Fruit fly (Drosophila melanogaster): ENCODE data around the gene Set8.

The Set8 gene

DNA sequence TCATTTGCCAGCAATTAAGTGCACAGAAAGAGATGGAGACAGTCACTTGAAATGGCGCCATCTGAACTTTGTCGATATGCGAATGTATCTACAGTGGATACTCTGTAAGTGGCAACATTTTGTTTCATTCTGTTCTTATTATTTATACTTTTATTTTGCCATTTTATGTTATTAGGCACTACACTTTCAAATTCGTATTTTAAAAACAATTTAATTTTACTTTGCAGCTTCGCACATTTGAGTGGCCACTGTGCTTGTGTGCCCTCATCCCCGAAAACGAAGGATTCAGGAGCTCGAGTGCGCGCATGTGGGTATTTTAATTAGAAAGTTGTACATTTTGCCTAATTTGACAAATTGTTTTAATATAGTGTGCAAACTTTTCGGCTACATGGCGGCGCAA lies 41.6 kb downstream of the Set8 start (continued):
- no peak for TF ChIP-seq hkb (optimal IDR thresholded peaks at IDR 0.05)
- TF ChIP-seq hkb (GFP tag; IDR thresholded peaks at IDR 0.05) = peak; percentile 55; the same call in 1 of the 2 replicates
- no peak for TF ChIP-seq Bgb (GFP tag; IDR thresholded peaks at IDR 0.05; ENCODE audit: partially characterized antibody)
- peak; percentile 8 for TF ChIP-seq CG13624 (GFP tag; optimal IDR thresholded peaks at IDR 0.05)
- TF ChIP-seq CG34224 (GFP tag; IDR thresholded peaks at IDR 0.05; ENCODE audit: partially characterized antibody) = no peak
- TF ChIP-seq CG8765 (GFP tag; IDR thresholded peaks at IDR 0.05) = peak; percentile 53
- no peak for TF ChIP-seq CG12744 (GFP tag; optimal IDR thresholded peaks at IDR 0.05)
- no peak for TF ChIP-seq CG13123 (GFP tag; optimal IDR thresholded peaks at IDR 0.05)
- TF ChIP-seq CG11695 (GFP tag; IDR thresholded peaks at IDR 0.05) = 0 out of 3 replicates have a peak, but pooled peaks have one; percentile 25
- peak; percentile 15; the same call in 1 of the 2 replicates for TF ChIP-seq Oaz (GFP tag; IDR thresholded peaks at IDR 0.05)
- TF ChIP-seq Mes4 (GFP tag; optimal IDR thresholded peaks at IDR 0.05) = no peak
- peak; percentile 65; the same call in 2 of the 3 replicates for TF ChIP-seq Dbx (GFP tag; IDR thresholded peaks at IDR 0.05)
- TF ChIP-seq ara (GFP tag; IDR thresholded peaks at IDR 0.05) = peak; percentile 63
- TF ChIP-seq ase (GFP tag; IDR thresholded peaks at IDR 0.05) = peak; percentile 39; the same call in 1 of the 3 replicates
- peak in 1 of 2 experiments; percentile 35 for TF ChIP-seq eve (GFP tag; optimal IDR thresholded peaks at IDR 0.05)
- no peak for TF ChIP-seq CG4360 (GFP tag; IDR thresholded peaks at IDR 0.05)
- peak; percentile 19 for TF ChIP-seq Six4 (GFP tag; optimal IDR thresholded peaks at IDR 0.05)
- TF ChIP-seq CG9876 (GFP tag; optimal IDR thresholded peaks at IDR 0.05) = no peak
- no peak for TF ChIP-seq crol (GFP tag; IDR thresholded peaks at IDR 0.05)
- no peak for TF ChIP-seq knrl (GFP tag; IDR thresholded peaks at IDR 0.05; ENCODE audit: partially characterized antibody)
- TF ChIP-seq Hand (GFP tag; optimal IDR thresholded peaks at IDR 0.05) = no peak
- no peak for TF ChIP-seq CG11560 (tag; IDR thresholded peaks at IDR 0.05)
- no peak for TF ChIP-seq ro (GFP tag; IDR thresholded peaks at IDR 0.05)
- peak; percentile 21 for TF ChIP-seq Ssrp (tag; optimal IDR thresholded peaks at IDR 0.05)
- TF ChIP-seq p53 (GFP tag; optimal IDR thresholded peaks at IDR 0.05) = no peak
- no peak for TF ChIP-seq sug (tag; optimal IDR thresholded peaks at IDR 0.05)
- TF ChIP-seq D (optimal IDR thresholded peaks at IDR 0.05) = no peak
- TF ChIP-seq D (GFP tag; optimal IDR thresholded peaks at IDR 0.05) = peak; percentile 13
- 0 out of 2 replicates have a peak, but pooled peaks have one; percentile 4 for TF ChIP-seq CG17612 (GFP tag; IDR thresholded peaks at IDR 0.05)
- no peak for TF ChIP-seq CHES-1-like (GFP tag; optimal IDR thresholded peaks at IDR 0.05)
- no peak for TF ChIP-seq sc (optimal IDR thresholded peaks at IDR 0.05)
- TF ChIP-seq sc (GFP tag; optimal IDR thresholded peaks at IDR 0.05) = no peak
- no peak for TF ChIP-seq YL-1 (GFP tag; optimal IDR thresholded peaks at IDR 0.05)
- peak; percentile 49 for TF ChIP-seq CG15696 (tag; optimal IDR thresholded peaks at IDR 0.05)
- peak; percentile 26 to 39 for TF ChIP-seq Pdp1 (GFP tag; optimal IDR thresholded peaks at IDR 0.05)
- no peak for TF ChIP-seq HmgD (GFP tag; optimal IDR thresholded peaks at IDR 0.05)
- TF ChIP-seq Hmx (GFP tag; optimal IDR thresholded peaks at IDR 0.05) = no peak
- TF ChIP-seq esg (GFP tag; conservative IDR thresholded peaks at IDR 0.05) = peak; percentile 36; the same call in 1 of the 2 replicates
- no peak for TF ChIP-seq CG3726 (GFP tag; IDR thresholded peaks at IDR 0.05)
- no peak for TF ChIP-seq CG3163 (GFP tag; optimal IDR thresholded peaks at IDR 0.05)
- peak; percentile 45; the same call in 1 of the 3 replicates for TF ChIP-seq B-H1 (GFP tag; IDR thresholded peaks at IDR 0.05)
- no peak for TF ChIP-seq kay (GFP tag; optimal IDR thresholded peaks at IDR 0.05)
- peak; percentile 35; the same call in 2 of the 3 replicates for TF ChIP-seq tgo (GFP tag; IDR thresholded peaks at IDR 0.05)
- TF ChIP-seq nmo (GFP tag; optimal IDR thresholded peaks at IDR 0.05) = peak; percentile 37
- TF ChIP-seq kah (GFP tag; optimal IDR thresholded peaks at IDR 0.05) = no peak
- no peak for TF ChIP-seq mirr (GFP tag; optimal IDR thresholded peaks at IDR 0.05)
- no peak for TF ChIP-seq tup (GFP tag; optimal IDR thresholded peaks at IDR 0.05)
- TF ChIP-seq H15 (GFP tag; IDR thresholded peaks at IDR 0.05) = 0 out of 3 replicates have a peak, but pooled peaks have one; percentile 47
- peak; percentile 15 for TF ChIP-seq CG14710 (tag; optimal IDR thresholded peaks at IDR 0.05)
- TF ChIP-seq CG17802 (tag; optimal IDR thresholded peaks at IDR 0.05) = no peak
- peak; percentile 61; the same call in 1 of the 3 replicates for TF ChIP-seq ci (GFP tag; IDR thresholded peaks at IDR 0.05)
- TF ChIP-seq CG17328 (GFP tag; IDR thresholded peaks at IDR 0.05) = peak; percentile 57

All from whole organism, embryonic.